Fruit fly (Drosophila melanogaster) whole organism, embryonic: ENCODE data around the gene Sec23.
A peak's percentile ranks its signal among the peaks of the same experiment; 100 is the strongest.

Source experiments
- Bgb ChIP-seq: fragments of 200-800 bp; sonication (Bioruptor generic); IDR thresholded peaks from 2 replicates; pipeline ENCODE4 v1.3.6; 2022; ENCODE audit warnings: missing biosample characterization, missing genetic modification characterization; ENCODE audit not compliant: partially characterized antibody
- BtbVII ChIP-seq: fragments of 200-800 bp; sonication (Bioruptor generic); optimal IDR thresholded peaks from 3 replicates; lab custom pipeline; 2017; ENCODE audit warnings: missing biosample characterization, mild to moderate bottlenecking, missing genetic modification characterization
- CG10431 ChIP-seq: fragments of 200-800 bp; sonication (Bioruptor generic); optimal IDR thresholded peaks from 3 replicates; lab custom pipeline; 2018; ENCODE audit warnings: missing biosample characterization, mild to moderate bottlenecking, missing genetic modification characterization
- CG1233 ChIP-seq: fragments of 200-800 bp; sonication (Bioruptor generic); optimal IDR thresholded peaks from 4 replicates; lab custom pipeline; 2018; ENCODE audit warnings: missing biosample characterization, mild to moderate bottlenecking, missing genetic modification characterization
- CG13296 ChIP-seq: fragments of 200-800 bp; sonication (Bioruptor generic); optimal IDR thresholded peaks from 3 replicates; lab custom pipeline; 2018; ENCODE audit warnings: missing biosample characterization, mild to moderate bottlenecking, missing genetic modification characterization
- CG13894 ChIP-seq: fragments of 200-800 bp; sonication (Bioruptor generic); optimal IDR thresholded peaks from 3 replicates; lab custom pipeline; 2018; ENCODE audit warnings: missing biosample characterization, mild to moderate bottlenecking, missing genetic modification characterization, moderate library complexity
- CG15601 ChIP-seq: fragments of 200-800 bp; sonication (Bioruptor generic); optimal IDR thresholded peaks from 3 replicates; lab custom pipeline; 2019; ENCODE audit warnings: missing biosample characterization, mild to moderate bottlenecking, missing genetic modification characterization, moderate library complexity
- CG17359 ChIP-seq: fragments of 200-800 bp; sonication (Bioruptor generic); optimal IDR thresholded peaks from 3 replicates; lab custom pipeline; 2018; ENCODE audit warnings: missing biosample characterization, mild to moderate bottlenecking, missing genetic modification characterization, moderate library complexity
- CG17361 ChIP-seq: fragments of 200-800 bp; sonication (Bioruptor generic); IDR thresholded peaks from 3 replicates; pipeline ENCODE4 v1.3.6; 2022; ENCODE audit warnings: missing biosample characterization, missing genetic modification characterization
- CG17568 ChIP-seq: fragments of 200-800 bp; sonication (Bioruptor generic); optimal IDR thresholded peaks from 2 replicates; lab custom pipeline; 2018; ENCODE audit warnings: missing biosample characterization, mild to moderate bottlenecking, missing genetic modification characterization, moderate library complexity
- CG17802 ChIP-seq: fragments of 200-800 bp; sonication (Bioruptor generic); optimal IDR thresholded peaks from 2 replicates; lab custom pipeline; 2018; ENCODE audit warnings: missing biosample characterization, mild to moderate bottlenecking, missing genetic modification characterization, moderate library complexity
- CG18011 ChIP-seq: fragments of 200-800 bp; sonication (Bioruptor generic); optimal IDR thresholded peaks from 2 replicates; lab custom pipeline; 2017; ENCODE audit warnings: missing biosample characterization, missing genetic modification characterization, mild to moderate bottlenecking, moderate library complexity, missing genotype
- CG2120 ChIP-seq: fragments of 200-800 bp; sonication (Bioruptor generic); optimal IDR thresholded peaks from 3 replicates; lab custom pipeline; 2016; ENCODE audit warnings: missing biosample characterization, missing genetic modification characterization
- CG30431 ChIP-seq: fragments of 200-800 bp; sonication (Bioruptor generic); optimal IDR thresholded peaks from 2 replicates; lab custom pipeline; 2017; ENCODE audit warnings: missing biosample characterization, missing genetic modification characterization
- CG6272 ChIP-seq: fragments of 200-800 bp; sonication (Bioruptor generic); IDR thresholded peaks from 2 replicates; pipeline ENCODE4 v1.3.6; 2022; ENCODE audit warnings: missing biosample characterization, missing genetic modification characterization
- CG6813 ChIP-seq: fragments of 200-800 bp; sonication (Bioruptor generic); optimal IDR thresholded peaks from 2 replicates; lab custom pipeline; 2017; ENCODE audit warnings: missing biosample characterization, missing genetic modification characterization, mild to moderate bottlenecking, moderate library complexity, missing genetic modification reagents
- Camta ChIP-seq: fragments of 200-800 bp; sonication (Bioruptor generic); optimal IDR thresholded peaks from 2 replicates; lab custom pipeline; 2016; ENCODE audit warnings: missing biosample characterization, missing genetic modification characterization
- Dad ChIP-seq: fragments of 200-800 bp; sonication (Bioruptor generic); optimal IDR thresholded peaks from 3 replicates; lab custom pipeline; 2016; ENCODE audit warnings: missing biosample characterization, missing genetic modification characterization
- Dll ChIP-seq: fragments of 200-800 bp; sonication (Bioruptor generic); IDR thresholded peaks from 4 replicates; pipeline ENCODE4 v1.3.6; 2022; ENCODE audit warnings: missing biosample characterization, missing genetic modification characterization; ENCODE audit not compliant: partially characterized antibody
- Doc2 ChIP-seq: fragments of 200-800 bp; sonication (Bioruptor generic); IDR thresholded peaks from 2 replicates; pipeline ENCODE4 v1.3.6; 2022; ENCODE audit warnings: missing biosample characterization, missing genetic modification characterization
- Ets97D ChIP-seq: fragments of 200-800 bp; sonication (Bioruptor generic); optimal IDR thresholded peaks from 3 replicates; lab custom pipeline; 2016; ENCODE audit warnings: missing biosample characterization, missing genetic modification characterization
- Fer1 ChIP-seq: fragments of 200-800 bp; sonication (Bioruptor generic); optimal IDR thresholded peaks from 2 replicates; lab custom pipeline; 2017; ENCODE audit warnings: missing biosample characterization, mild to moderate bottlenecking, missing genetic modification characterization
- Fer2 ChIP-seq: fragments of 200-800 bp; sonication (Bioruptor generic); optimal IDR thresholded peaks from 2 replicates; lab custom pipeline; 2018; ENCODE audit warnings: missing biosample characterization, mild to moderate bottlenecking, missing genetic modification characterization, moderate library complexity
- Hand ChIP-seq: fragments of 200-800 bp; sonication (Bioruptor generic); optimal IDR thresholded peaks from 2 replicates; lab custom pipeline; 2017; ENCODE audit warnings: mild to moderate bottlenecking, missing biosample characterization, missing genetic modification reagents, missing genetic modification characterization
- MESR4 ChIP-seq: fragments of 200-800 bp; sonication (Bioruptor generic); optimal IDR thresholded peaks from 2 replicates; lab custom pipeline; 2018; ENCODE audit warnings: missing biosample characterization, mild to moderate bottlenecking, missing genetic modification characterization, moderate library complexity
- Mrtf ChIP-seq: fragments of 200-800 bp; sonication (Bioruptor generic); IDR thresholded peaks from 3 replicates; pipeline ENCODE4 v1.3.6; 2022; ENCODE audit warnings: missing biosample characterization, missing genetic modification characterization
- ac ChIP-seq: fragments of 200-800 bp; sonication (Bioruptor generic); optimal IDR thresholded peaks from 3 replicates; lab custom pipeline; 2017; ENCODE audit warnings: missing biosample characterization, mild to moderate bottlenecking, missing genetic modification characterization
- amos ChIP-seq: fragments of 200-800 bp; sonication (Bioruptor generic); IDR thresholded peaks from 2 replicates; pipeline ENCODE4 v1.3.6; 2022; ENCODE audit warnings: missing biosample characterization, missing genetic modification characterization; ENCODE audit not compliant: partially characterized antibody
- chn ChIP-seq: fragments of 200-800 bp; sonication (Bioruptor generic); optimal IDR thresholded peaks from 2 replicates; lab custom pipeline; 2016; ENCODE audit warnings: missing biosample characterization, missing genetic modification characterization
- ci ChIP-seq: fragments of 200-800 bp; sonication (Bioruptor generic); IDR thresholded peaks from 3 replicates; pipeline ENCODE4 v1.3.6; 2022; ENCODE audit warnings: missing biosample characterization, missing genetic modification characterization
- croc ChIP-seq: fragments of 200-800 bp; sonication (Bioruptor generic); conservative IDR thresholded peaks from 3 replicates; pipeline ENCODE4 v1.3.6; 2022; ENCODE audit warnings: missing biosample characterization, missing genetic modification characterization
- ems ChIP-seq: fragments of 200-800 bp; sonication (Bioruptor generic); optimal IDR thresholded peaks from 3 replicates; lab custom pipeline; 2016; ENCODE audit warnings: missing biosample characterization, missing genetic modification characterization
- gce ChIP-seq: fragments of 200-800 bp; sonication (Bioruptor generic); IDR thresholded peaks from 3 replicates; pipeline ENCODE4 v1.3.6; 2022; ENCODE audit warnings: missing biosample characterization, missing genetic modification characterization
- gem ChIP-seq: fragments of 200-800 bp; sonication (Bioruptor generic); optimal IDR thresholded peaks from 2 replicates; lab custom pipeline; 2019; ENCODE audit warnings: missing biosample characterization, mild to moderate bottlenecking, missing genetic modification characterization, moderate library complexity
- gfzf ChIP-seq: fragments of 200-800 bp; sonication (Bioruptor generic); optimal IDR thresholded peaks from 2 replicates; lab custom pipeline; 2016; ENCODE audit warnings: missing biosample characterization, mild to moderate bottlenecking, missing genetic modification characterization, moderate library complexity
- gt ChIP-seq: fragments of 200-800 bp; sonication (Bioruptor generic); IDR thresholded peaks from 2 replicates; pipeline ENCODE4 v1.3.6; 2022; ENCODE audit warnings: missing biosample characterization, missing genetic modification characterization
- hbn ChIP-seq: fragments of 200-800 bp; sonication (Bioruptor generic); IDR thresholded peaks from 2 replicates; pipeline ENCODE4 v1.3.6; 2022; ENCODE audit warnings: missing biosample characterization, missing genetic modification characterization; ENCODE audit not compliant: partially characterized antibody
- her ChIP-seq: fragments of 200-800 bp; sonication (Bioruptor generic); optimal IDR thresholded peaks from 2 replicates; lab custom pipeline; 2016; ENCODE audit warnings: missing biosample characterization, missing genetic modification characterization
- lilli ChIP-seq: fragments of 200-800 bp; sonication (Bioruptor generic); optimal IDR thresholded peaks from 3 replicates; lab custom pipeline; 2016; ENCODE audit warnings: missing biosample characterization, missing genetic modification characterization
- nerfin-1 ChIP-seq: fragments of 200-800 bp; sonication (Bioruptor generic); optimal IDR thresholded peaks from 3 replicates; lab custom pipeline; 2019; ENCODE audit warnings: missing biosample characterization, mild to moderate bottlenecking, missing genetic modification characterization, moderate library complexity
- p53 ChIP-seq: fragments of 200-800 bp; sonication (Bioruptor generic); optimal IDR thresholded peaks from 2 replicates; lab custom pipeline; 2016; ENCODE audit warnings: missing biosample characterization, missing genetic modification characterization
- psq ChIP-seq: fragments of 200-800 bp; sonication (Bioruptor generic); optimal IDR thresholded peaks from 2 replicates; lab custom pipeline; 2017; ENCODE audit warnings: missing biosample characterization, missing genetic modification characterization
- salm ChIP-seq: fragments of 200-800 bp; sonication (Bioruptor generic); optimal IDR thresholded peaks from 2 replicates; lab custom pipeline; 2018; ENCODE audit warnings: missing biosample characterization, mild to moderate bottlenecking, missing genetic modification characterization
- slp2 ChIP-seq: fragments of 200-800 bp; sonication (Bioruptor generic); optimal IDR thresholded peaks from 2 replicates; lab custom pipeline; 2016; ENCODE audit warnings: missing biosample characterization, missing genetic modification characterization
- tap ChIP-seq: fragments of 200-800 bp; optimal IDR thresholded peaks from 3 replicates; lab custom pipeline; 2019; ENCODE audit warnings: missing biosample characterization, mild to moderate bottlenecking, missing genetic modification characterization, moderate library complexity
- toy ChIP-seq: fragments of 200-800 bp; sonication (Bioruptor generic); IDR thresholded peaks from 2 replicates; pipeline ENCODE4 v1.3.6; 2022; ENCODE audit warnings: missing biosample characterization, missing genetic modification characterization
- trem ChIP-seq: fragments of 200-800 bp; optimal IDR thresholded peaks from 3 replicates; lab custom pipeline; 2019; ENCODE audit warnings: missing biosample characterization, mild to moderate bottlenecking, missing genetic modification characterization, moderate library complexity
- tx ChIP-seq: fragments of 200-800 bp; sonication (Bioruptor generic); optimal IDR thresholded peaks from 2 replicates; lab custom pipeline; 2016; ENCODE audit warnings: missing biosample characterization, missing genetic modification characterization
- wdn ChIP-seq: fragments of 200-800 bp; sonication (Bioruptor generic); IDR thresholded peaks from 2 replicates; pipeline ENCODE4 v1.3.6; 2022; ENCODE audit warnings: missing biosample characterization, missing genetic modification characterization
- wor ChIP-seq: fragments of 200-800 bp; sonication (Bioruptor generic); IDR thresholded peaks from 2 replicates; pipeline ENCODE4 v1.3.6; 2022; ENCODE audit warnings: missing biosample characterization, missing genetic modification characterization
- zf30C ChIP-seq: fragments of 200-800 bp; sonication (Bioruptor generic); optimal IDR thresholded peaks from 3 replicates; lab custom pipeline; 2018; ENCODE audit warnings: missing biosample characterization, mild to moderate bottlenecking, missing genetic modification characterization

Gene Sec23

dm6 chr3R:5601044-5601523 is 47.8 kb upstream of the Sec23 start, which contains the start of the genes kra and SecS (continued):
- TF ChIP-seq Dad (GFP tag; lab: Kevin White, UChicago): peak; percentile 53
- peak; percentile 50 for TF ChIP-seq CG13296 (GFP tag; lab: Kevin White, UChicago)
- no peak for TF ChIP-seq zf30C (GFP tag; lab: Kevin White, UChicago)
- TF ChIP-seq CG30431 (GFP tag; lab: Kevin White, UChicago): no peak
- no peak for TF ChIP-seq amos
- peak; percentile 67 for TF ChIP-seq chn (GFP tag; lab: Kevin White, UChicago)
- no peak for TF ChIP-seq Mrtf (GFP tag; lab: Robert Waterston, UW)
- TF ChIP-seq CG6813: no peak
- peak; percentile 5 for TF ChIP-seq Camta (GFP tag; lab: Kevin White, UChicago)
- no peak for TF ChIP-seq Doc2 (GFP tag; lab: Robert Waterston, UW)
- TF ChIP-seq lilli: peak; percentile 73
- TF ChIP-seq tx: peak; percentile 20
- no peak for TF ChIP-seq CG6272
- TF ChIP-seq MESR4 (GFP tag; lab: Kevin White, UChicago): peak; percentile 45
- TF ChIP-seq toy: no peak
- peak; percentile 68 for TF ChIP-seq Fer1
- TF ChIP-seq CG1233 (GFP tag; lab: Kevin White, UChicago): peak; percentile 36
- TF ChIP-seq CG17802 (tag; lab: Kevin White, UChicago): no peak
- peak; percentile 34 for TF ChIP-seq CG17359 (tag; lab: Kevin White, UChicago)
- TF ChIP-seq gem (tag; lab: Kevin White, UChicago): peak; percentile 75
- TF ChIP-seq ci (GFP tag; lab: Robert Waterston, UW): no peak
- TF ChIP-seq slp2 (GFP tag; lab: Kevin White, UChicago): peak; percentile 36
- peak; percentile 50 for TF ChIP-seq CG15601 (tag; lab: Kevin White, UChicago)
- peak; percentile 95 for TF ChIP-seq gfzf
- TF ChIP-seq nerfin-1 (tag; lab: Kevin White, UChicago): peak; percentile 47
- TF ChIP-seq CG2120 (GFP tag; lab: Kevin White, UChicago): peak; percentile 76
- TF ChIP-seq p53 (GFP tag; lab: Kevin White, UChicago): no peak
- no peak for TF ChIP-seq tap
- TF ChIP-seq CG13894 (tag; lab: Kevin White, UChicago): peak; percentile 14
- TF ChIP-seq Dll (GFP tag; lab: Robert Waterston, UW): no peak
- TF ChIP-seq ems (GFP tag; lab: Kevin White, UChicago): peak; percentile 45
- peak; percentile 33 for TF ChIP-seq BtbVII
- no peak for TF ChIP-seq hbn (GFP tag; lab: Robert Waterston, UW)
- no peak for TF ChIP-seq CG10431 (GFP tag; lab: Kevin White, UChicago)
- no peak for TF ChIP-seq CG17568 (GFP tag; lab: Kevin White, UChicago)
- TF ChIP-seq croc: no peak
- peak; percentile 92 for TF ChIP-seq Ets97D (GFP tag; lab: Kevin White, UChicago)
- no peak for TF ChIP-seq wor (GFP tag; lab: Robert Waterston, UW)
- no peak for TF ChIP-seq gt (GFP tag; lab: Robert Waterston, UW)
- TF ChIP-seq trem: peak; percentile 85
- TF ChIP-seq ac (GFP tag; lab: Kevin White, UChicago): no peak
- TF ChIP-seq salm (tag; lab: Kevin White, UChicago): no peak
- TF ChIP-seq gce (GFP tag; lab: Robert Waterston, UW): no peak
- no peak for TF ChIP-seq Bgb (GFP tag; lab: Robert Waterston, UW)
- peak; percentile 60 for TF ChIP-seq Fer2 (tag; lab: Kevin White, UChicago)
- no peak for TF ChIP-seq CG17361 (GFP tag; lab: Robert Waterston, UW)
- peak; percentile 56 for TF ChIP-seq CG18011 (GFP tag; lab: Kevin White, UChicago)
- no peak for TF ChIP-seq wdn (GFP tag; lab: Robert Waterston, UW)
- no peak for TF ChIP-seq psq (GFP tag; lab: Kevin White, UChicago)
- no peak for TF ChIP-seq her
- TF ChIP-seq Hand: no peak
